Worm (Caenorhabditis elegans) whole organism, L1 larva: ENCODE results near the gene F59A7.7.

Experiments
- aly-2 ChIP-seq: fragments of 150-350 bp; optimal IDR thresholded peaks from 2 replicates; lab custom pipeline; 2014; ENCODE audit warnings: missing biosample characterization, missing genetic modification characterization
- ama-1 ChIP-seq: fragments of 150-350 bp; optimal IDR thresholded peaks from 2 replicates; lab custom pipeline; 2014
- efl-1 ChIP-seq, 4 experiments: fragments of 150-350 bp; optimal IDR thresholded peaks in 3 of 4; peaks in 1 of 4; 1 replicate in 1 of 4; 2 replicates in 3 of 4; lab custom pipeline; 2014; ENCODE audit warnings: missing biosample characterization in 2 of 4, missing genetic modification characterization in 2 of 4, missing genetic modification reagents in 2 of 4
- lin-35 ChIP-seq, 2 experiments: fragments of 150-350 bp; optimal IDR thresholded peaks; 2 replicates each; lab custom pipeline; 2014; ENCODE audit warnings: missing biosample characterization in 2 of 2, missing genetic modification characterization in 2 of 2, missing genetic modification reagents in 2 of 2
- nhr-11 ChIP-seq: fragments of 150-350 bp; optimal IDR thresholded peaks from 2 replicates; lab custom pipeline; 2014; ENCODE audit warnings: missing biosample characterization, missing genetic modification characterization
- nhr-20 ChIP-seq: sonication (generic microtip); optimal IDR thresholded peaks from 2 replicates; lab custom pipeline; 2016; ENCODE audit warnings: mild to moderate bottlenecking, missing genetic modification characterization, missing compliant biosample characterization
- nhr-47 ChIP-seq: sonication (generic microtip); optimal IDR thresholded peaks from 2 replicates; lab custom pipeline; 2016; ENCODE audit warnings: mild to moderate bottlenecking, missing genetic modification characterization, moderate library complexity, missing compliant biosample characterization
- nhr-71 ChIP-seq: sonication (generic microtip); optimal IDR thresholded peaks from 2 replicates; lab custom pipeline; 2016; ENCODE audit warnings: mild to moderate bottlenecking, missing genetic modification characterization, moderate library complexity, missing compliant biosample characterization
- pax-3 ChIP-seq: fragments of 200-800 bp; sonication (Bioruptor generic); optimal IDR thresholded peaks from 2 replicates; lab custom pipeline; 2018; ENCODE audit warnings: mild to moderate bottlenecking, missing genetic modification characterization, moderate library complexity, missing compliant biosample characterization
- skn-1 ChIP-seq: fragments of 150-350 bp; optimal IDR thresholded peaks from 2 replicates; lab custom pipeline; 2014; ENCODE audit warnings: missing biosample characterization, missing genetic modification characterization
- unc-86 ChIP-seq: sonication (generic microtip); optimal IDR thresholded peaks from 2 replicates; lab custom pipeline; 2016; ENCODE audit warnings: missing genetic modification characterization, missing compliant biosample characterization
- zip-4 ChIP-seq: fragments of 200-800 bp; sonication (Bioruptor generic); optimal IDR thresholded peaks from 2 replicates; lab custom pipeline; 2018; ENCODE audit warnings: mild to moderate bottlenecking, missing genetic modification characterization, moderate library complexity, missing compliant biosample characterization

The F59A7.7 gene

ce11 chrV:2057324-2057723 lies 45.4 kb downstream of the F59A7.7 start, which contains the start of gene comt-3:
Gene comt-3, plus strand, starts transcription at chrV:2057537.
- TF ChIP-seq lin-35 (GFP tag; optimal IDR thresholded peaks at IDR 0.05; lab: Kevin White, UChicago): peak in 1 of 2 experiments; percentile 3
- TF ChIP-seq pax-3 (tag; lab: Kevin White, UChicago): no peak
- TF ChIP-seq unc-86 (tag; lab: Kevin White, UChicago): no peak
- peak; percentile 8 for TF ChIP-seq nhr-71
- TF ChIP-seq zip-4 (GFP tag; lab: Kevin White, UChicago): peak; percentile 22
- no peak for TF ChIP-seq aly-2 (tag; lab: Kevin White, UChicago)
- no peak for TF ChIP-seq nhr-47 (tag; lab: Kevin White, UChicago)
- TF ChIP-seq skn-1 (tag; lab: Kevin White, UChicago): peak; percentile 99
- no peak for TF ChIP-seq efl-1 (optimal IDR thresholded peaks at IDR 0.05; lab: Kevin White, UChicago)
- peak in 1 of 2 experiments; percentile 24 for TF ChIP-seq efl-1 (GFP tag; optimal IDR thresholded peaks at IDR 0.05 in 1 of 2; lab: Kevin White, UChicago)
- peak; percentile 39 for TF ChIP-seq nhr-20 (tag; lab: Kevin White, UChicago)
- no peak for TF ChIP-seq ama-1 (lab: Kevin White, UChicago)
- TF ChIP-seq nhr-11 (tag; lab: Kevin White, UChicago): no peak
- TF ChIP-seq, all 84 proteins: peak for 6
